Worm (Caenorhabditis elegans): ENCODE results near the gene ZC443.1.

The ZC443.1 gene

DNA sequence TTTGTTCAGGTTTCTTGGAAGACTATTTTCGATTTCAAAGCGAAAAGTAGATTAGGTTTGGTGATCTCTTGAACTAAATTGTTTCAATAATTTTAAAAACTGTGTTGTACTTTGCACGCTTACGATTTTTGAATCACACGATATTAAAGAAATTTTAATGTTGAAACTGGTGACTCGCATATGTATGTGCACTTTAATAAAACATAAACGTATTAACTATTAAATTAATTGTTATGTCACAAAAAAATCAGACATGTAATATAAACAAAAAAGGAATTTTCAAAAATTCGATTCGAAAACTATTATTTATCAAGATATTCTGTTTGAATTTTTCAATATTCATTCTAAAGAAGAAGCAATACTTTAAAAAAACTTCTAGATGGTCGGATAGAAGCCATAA is 17.3 kb upstream of the ZC443.1 start, which contains the start of gene ugt-15:
Gene ugt-15 (plus strand): TSS at position 301 of the 400 bp plus-strand sequence.
- TF ChIP-seq aly-1 (tag; optimal IDR thresholded peaks at IDR 0.05) (no peak), B0310.2 (tag; optimal IDR thresholded peaks at IDR 0.05) (no peak), tbx-37 (GFP tag; conservative IDR thresholded peaks at IDR 0.05) (no peak), tra-4 (tag; optimal IDR thresholded peaks at IDR 0.05) (no peak), ama-1 (optimal IDR thresholded peaks at IDR 0.05) (no peak), scrt-1 (GFP tag; IDR thresholded peaks at IDR 0.05) (no peak), ceh-13 (GFP tag; optimal IDR thresholded peaks at IDR 0.05) (no peak), tbx-11 (GFP tag; IDR thresholded peaks at IDR 0.05) (no peak), F13C5.2 (tag; optimal IDR thresholded peaks at IDR 0.05) (no peak), hmg-4 (GFP tag; optimal IDR thresholded peaks at IDR 0.05) (no peak), hmbx-1 (tag; optimal IDR thresholded peaks at IDR 0.05) (no peak), hnd-1 (tag; optimal IDR thresholded peaks at IDR 0.05) (no peak), ceh-36 (tag; optimal IDR thresholded peaks at IDR 0.05) (no peak)

DNA sequence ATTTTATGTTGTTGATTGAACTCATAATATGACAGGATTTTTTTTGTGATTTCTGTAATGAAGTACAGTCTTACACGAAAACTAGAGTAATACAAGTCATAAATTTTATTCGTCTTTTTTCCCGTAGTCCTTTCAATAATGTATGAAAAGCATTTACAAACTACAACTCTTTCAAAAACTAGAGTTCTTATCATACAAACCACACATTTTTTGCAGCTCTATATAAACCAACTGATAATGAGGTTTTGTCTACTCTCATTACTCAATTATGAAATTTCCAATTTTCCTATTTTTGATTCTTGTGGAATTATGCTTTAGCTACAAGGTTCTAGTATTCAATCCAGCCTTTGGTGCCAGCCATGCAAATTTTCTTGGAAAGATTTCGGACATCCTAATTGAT is 14.9 kb upstream of the ZC443.1 start, which contains the start of gene ugt-16:
Gene ugt-16 (plus strand): TSS at position 248 of the 400 bp plus-strand sequence.
- TF ChIP-seq scrt-1 (GFP tag; IDR thresholded peaks at IDR 0.05): no peak
- no peak for TF ChIP-seq ceh-36 (tag; optimal IDR thresholded peaks at IDR 0.05)
- no peak for TF ChIP-seq sea-1 (GFP tag; conservative IDR thresholded peaks at IDR 0.05)
- no peak for TF ChIP-seq aly-1 (tag; optimal IDR thresholded peaks at IDR 0.05)
- no peak for TF ChIP-seq hmg-4 (GFP tag; optimal IDR thresholded peaks at IDR 0.05)
- no peak for TF ChIP-seq hmbx-1 (tag; optimal IDR thresholded peaks at IDR 0.05)
- TF ChIP-seq pes-1 (GFP tag; IDR thresholded peaks at IDR 0.05): no peak
- no peak for TF ChIP-seq ceh-13 (GFP tag; optimal IDR thresholded peaks at IDR 0.05)
- no peak for TF ChIP-seq tra-4 (tag; optimal IDR thresholded peaks at IDR 0.05)
- no peak for TF ChIP-seq hnd-1 (tag; optimal IDR thresholded peaks at IDR 0.05)

- no peak for TF ChIP-seq tra-4 (tag; optimal IDR thresholded peaks at IDR 0.05)
- no peak for TF ChIP-seq ceh-36 (tag; optimal IDR thresholded peaks at IDR 0.05)
- no peak for TF ChIP-seq flt-1 (GFP tag; IDR thresholded peaks at IDR 0.05)
- no peak for TF ChIP-seq tbx-11 (GFP tag; IDR thresholded peaks at IDR 0.05)
- TF ChIP-seq hmbx-1 (tag; optimal IDR thresholded peaks at IDR 0.05): no peak
- TF ChIP-seq F13C5.2 (tag; optimal IDR thresholded peaks at IDR 0.05): no peak
- no peak for TF ChIP-seq sea-1 (GFP tag; conservative IDR thresholded peaks at IDR 0.05)
- no peak for TF ChIP-seq ceh-13 (GFP tag; optimal IDR thresholded peaks at IDR 0.05)
- no peak for TF ChIP-seq hmg-4 (GFP tag; optimal IDR thresholded peaks at IDR 0.05)
- no peak for TF ChIP-seq tbx-37 (GFP tag; conservative IDR thresholded peaks at IDR 0.05)
- TF ChIP-seq B0310.2 (tag; optimal IDR thresholded peaks at IDR 0.05): no peak
- TF ChIP-seq pes-1 (GFP tag; IDR thresholded peaks at IDR 0.05): no peak
- TF ChIP-seq ama-1 (optimal IDR thresholded peaks at IDR 0.05): no peak
- no peak for TF ChIP-seq scrt-1 (GFP tag; IDR thresholded peaks at IDR 0.05)
- no peak for TF ChIP-seq hnd-1 (tag; optimal IDR thresholded peaks at IDR 0.05)
- no peak for TF ChIP-seq ets-7 (tag; optimal IDR thresholded peaks at IDR 0.05)
These were observed 12.2 kb upstream of the ZC443.1 start for ce11 chrV:12822065-12822464.

ce11 chrV:12819792-12820453 is 10.0 kb upstream of the ZC443.1 start, which contains the start of the genes ZC443.4 and ugt-18:
Gene ZC443.4 (minus strand): TSS chrV:12819886.
Gene ugt-18 (plus strand): TSS chrV:12820260.
- TF ChIP-seq scrt-1 (GFP tag; IDR thresholded peaks at IDR 0.05) (no peak), hnd-1 (tag; optimal IDR thresholded peaks at IDR 0.05) (no peak), pes-1 (GFP tag; IDR thresholded peaks at IDR 0.05) (no peak), hmg-4 (GFP tag; optimal IDR thresholded peaks at IDR 0.05) (no peak), hmbx-1 (tag; optimal IDR thresholded peaks at IDR 0.05) (no peak), tbx-11 (GFP tag; IDR thresholded peaks at IDR 0.05) (no peak), ceh-13 (GFP tag; optimal IDR thresholded peaks at IDR 0.05) (no peak), ceh-36 (tag; optimal IDR thresholded peaks at IDR 0.05) (no peak), sea-1 (GFP tag; conservative IDR thresholded peaks at IDR 0.05) (no peak), B0310.2 (tag; optimal IDR thresholded peaks at IDR 0.05) (no peak), tbx-37 (GFP tag; conservative IDR thresholded peaks at IDR 0.05) (no peak), aly-1 (tag; optimal IDR thresholded peaks at IDR 0.05) (no peak), tra-4 (tag; optimal IDR thresholded peaks at IDR 0.05) (no peak), flt-1 (GFP tag; IDR thresholded peaks at IDR 0.05) (no peak), ets-7 (tag; optimal IDR thresholded peaks at IDR 0.05) (no peak), ama-1 (optimal IDR thresholded peaks at IDR 0.05) (no peak), F13C5.2 (tag; optimal IDR thresholded peaks at IDR 0.05) (no peak)

DNA sequence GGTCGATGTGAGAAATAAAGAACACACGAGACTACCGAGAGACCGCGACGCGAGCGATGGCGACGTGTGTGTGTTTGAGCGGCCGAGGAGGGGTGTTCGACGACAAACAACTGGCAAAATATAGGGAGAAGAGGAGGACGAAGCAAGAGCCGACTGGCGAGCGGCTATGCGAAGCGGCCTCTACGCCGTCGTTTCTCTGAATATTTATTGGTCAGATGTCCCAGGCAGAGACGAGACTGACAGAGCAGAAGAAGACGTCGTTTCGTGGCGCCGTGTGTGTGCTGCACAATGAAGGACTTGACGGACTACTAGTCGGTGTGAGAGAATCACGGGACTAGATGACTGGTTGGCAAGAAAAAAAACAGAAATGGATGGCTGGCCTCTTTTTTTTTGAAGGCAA is 9.3 kb upstream of the ZC443.1 start:
- TF ChIP-seq ceh-36 (tag; optimal IDR thresholded peaks at IDR 0.05) (no peak), sea-1 (GFP tag; conservative IDR thresholded peaks at IDR 0.05) (no peak), hmg-4 (GFP tag; optimal IDR thresholded peaks at IDR 0.05) (no peak), F13C5.2 (tag; optimal IDR thresholded peaks at IDR 0.05) (no peak), B0310.2 (tag; optimal IDR thresholded peaks at IDR 0.05) (no peak), aly-1 (tag; optimal IDR thresholded peaks at IDR 0.05) (no peak), hmbx-1 (tag; optimal IDR thresholded peaks at IDR 0.05) (no peak), scrt-1 (GFP tag; IDR thresholded peaks at IDR 0.05) (no peak)

DNA sequence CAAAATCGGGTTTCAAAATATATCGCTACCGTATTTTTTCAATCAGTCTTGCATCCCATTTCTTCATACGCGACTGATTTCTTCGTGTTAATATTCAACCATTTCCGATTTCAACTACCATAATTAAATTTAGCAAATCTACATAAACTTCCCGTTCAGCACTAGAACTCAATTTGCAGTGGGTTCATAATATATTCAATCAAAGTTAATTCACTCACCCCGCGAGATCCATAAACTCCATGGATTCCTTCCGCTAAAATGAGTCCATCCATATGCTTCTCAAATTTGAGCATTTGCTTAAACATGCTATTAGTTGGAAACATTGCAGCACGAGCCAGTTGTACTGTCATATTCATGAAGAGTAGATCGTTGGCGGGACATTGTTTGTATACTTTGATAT is 8.6 kb upstream of the ZC443.1 start:
- no peak for TF ChIP-seq hnd-1 (tag; optimal IDR thresholded peaks at IDR 0.05)
- no peak for TF ChIP-seq hmbx-1 (tag; optimal IDR thresholded peaks at IDR 0.05)
- no peak for TF ChIP-seq scrt-1 (GFP tag; IDR thresholded peaks at IDR 0.05)

DNA sequence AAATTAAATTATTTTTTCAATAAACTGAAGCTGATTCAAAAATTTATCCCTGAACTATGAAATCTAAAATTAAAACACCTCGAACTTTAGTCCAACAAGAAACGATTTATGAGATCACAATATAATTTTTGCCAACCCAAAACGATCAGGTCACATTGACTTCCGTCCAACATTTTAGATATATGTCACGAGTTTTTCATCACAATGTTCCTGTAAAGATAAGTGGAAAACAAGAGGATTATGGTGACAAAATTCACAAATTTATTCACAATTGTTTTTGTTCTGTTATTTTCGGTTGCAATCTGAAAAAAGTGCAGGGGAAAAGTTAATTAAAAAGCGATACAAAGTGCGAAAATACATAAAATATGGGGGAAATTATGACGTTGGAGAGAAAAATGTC is 6.8 kb upstream of the ZC443.1 start:
- TF ChIP-seq sea-1 (GFP tag; conservative IDR thresholded peaks at IDR 0.05): no peak
- no peak for TF ChIP-seq hmg-4 (GFP tag; optimal IDR thresholded peaks at IDR 0.05)
- TF ChIP-seq ceh-13 (GFP tag; optimal IDR thresholded peaks at IDR 0.05): no peak
- TF ChIP-seq tra-4 (tag; optimal IDR thresholded peaks at IDR 0.05): no peak
- no peak for TF ChIP-seq B0310.2 (tag; optimal IDR thresholded peaks at IDR 0.05)
- no peak for TF ChIP-seq pes-1 (GFP tag; IDR thresholded peaks at IDR 0.05)
- no peak for TF ChIP-seq ets-7 (tag; optimal IDR thresholded peaks at IDR 0.05)
- TF ChIP-seq hmbx-1 (tag; optimal IDR thresholded peaks at IDR 0.05): no peak
- TF ChIP-seq tbx-11 (GFP tag; IDR thresholded peaks at IDR 0.05): no peak
